Worm (Caenorhabditis elegans): Measurements from ENCODE around the gene rab-35.

rab-35 gene

DNA sequence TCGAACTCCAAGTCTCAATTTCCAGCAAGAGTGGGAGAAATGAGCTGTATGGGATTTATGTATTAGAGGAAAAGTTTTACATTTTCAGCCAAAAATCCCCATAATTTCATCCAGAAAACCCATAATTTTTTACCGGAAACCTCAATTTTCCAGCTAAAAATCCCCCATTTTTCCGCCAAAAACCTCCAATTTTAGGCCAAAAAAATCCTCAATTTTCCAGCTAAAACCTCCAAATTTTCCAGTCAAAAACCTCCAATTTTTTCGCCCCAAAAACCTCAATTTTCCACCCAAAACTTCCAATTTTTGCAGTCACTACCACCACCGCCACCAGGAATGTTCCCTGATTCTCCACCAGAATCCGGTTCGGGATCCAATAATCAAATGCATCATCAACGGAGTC lies 30.1 kb upstream of the rab-35 start:
- TF ChIP-seq unc-62 (GFP tag; optimal IDR thresholded peaks at IDR 0.05 in 1 of 2), result peak in 1 of 2 experiments; percentile 95
- no peak for TF ChIP-seq unc-62 (tag; optimal IDR thresholded peaks at IDR 0.05)
- TF ChIP-seq egl-27 (tag; optimal IDR thresholded peaks at IDR 0.05), result no peak

DNA sequence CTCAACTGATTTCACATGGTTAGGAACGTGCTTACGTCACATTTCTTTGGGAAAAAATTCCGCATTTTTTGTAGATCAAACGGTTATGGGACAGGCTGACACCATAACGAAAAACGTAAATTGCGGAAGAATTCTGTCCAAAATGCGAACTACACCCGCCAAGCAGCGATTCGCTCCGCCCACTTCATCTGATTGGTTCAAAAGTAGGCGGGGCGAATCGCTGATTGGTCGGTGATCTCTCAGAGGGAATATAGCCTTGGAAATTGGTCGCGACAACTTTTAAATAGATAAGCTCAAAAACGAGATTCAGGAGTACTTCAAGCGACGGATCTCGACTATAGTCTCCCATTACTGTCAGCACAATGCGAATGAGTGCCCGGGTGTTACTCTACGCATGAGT lies 26.3 kb upstream of the rab-35 start:
- TF ChIP-seq Y75B8A.6 (GFP tag; IDR thresholded peaks at IDR 0.05) (no peak), mxl-3 (GFP tag; optimal IDR thresholded peaks at IDR 0.05) (no peak), mxl-2 (GFP tag; conservative IDR thresholded peaks at IDR 0.05) (no peak), ceh-82 (tag; optimal IDR thresholded peaks at IDR 0.05) (no peak), unc-62 (GFP tag; optimal IDR thresholded peaks at IDR 0.05 in 1 of 2) (no peak), unc-62 (tag; optimal IDR thresholded peaks at IDR 0.05) (no peak), dmd-6 (GFP tag; IDR thresholded peaks at IDR 0.05) (no peak), unc-130 (GFP tag; optimal IDR thresholded peaks at IDR 0.05) (no peak), pqm-1 (tag; optimal IDR thresholded peaks at IDR 0.05) (no peak), rbr-2 (tag; optimal IDR thresholded peaks at IDR 0.05) (no peak), attf-4 (tag; optimal IDR thresholded peaks at IDR 0.05) (no peak), nhr-77 (tag; optimal IDR thresholded peaks at IDR 0.05) (no peak), lin-1 (GFP tag; IDR thresholded peaks at IDR 0.05) (no peak), nhr-48 (tag; optimal IDR thresholded peaks at IDR 0.05) (no peak)

DNA sequence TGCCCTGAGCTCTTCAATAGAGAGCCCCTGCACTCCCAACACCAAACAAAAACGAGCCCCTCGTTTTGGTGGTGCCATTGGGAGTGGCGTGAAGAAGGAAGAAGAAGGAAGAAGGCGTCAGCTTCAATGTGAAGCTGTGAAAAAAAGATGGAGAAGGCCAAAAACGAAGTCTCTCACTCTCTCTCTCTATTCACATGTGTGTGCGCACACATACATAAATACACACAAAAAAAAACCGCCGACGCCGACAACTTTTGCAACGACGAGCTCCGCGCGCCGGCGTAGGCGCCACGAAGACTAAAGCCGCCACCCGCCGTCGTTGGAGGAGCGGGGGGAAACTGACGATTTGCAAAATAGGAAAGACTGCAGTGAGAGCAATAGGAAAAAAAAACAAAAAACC lies 24.7 kb upstream of the rab-35 start:
- TF ChIP-seq lsy-2 (tag; optimal IDR thresholded peaks at IDR 0.05), result peak in 1 of 2 experiments; percentile 43
- TF ChIP-seq attf-4 (tag; optimal IDR thresholded peaks at IDR 0.05), result no peak
- TF ChIP-seq duxl-1 (tag; optimal IDR thresholded peaks at IDR 0.05; ENCODE audit: poor library complexity), result no peak
- peak; percentile 45; the same call in 1 of the 2 replicates for TF ChIP-seq hmg-1.1 (GFP tag; IDR thresholded peaks at IDR 0.05)
- peak; percentile 28 for TF ChIP-seq rbr-2 (tag; optimal IDR thresholded peaks at IDR 0.05)
- no peak for TF ChIP-seq ZK337.2 (GFP tag; IDR thresholded peaks at IDR 0.05)
- peak; percentile 53 for TF ChIP-seq set-16 (GFP tag; IDR thresholded peaks at IDR 0.05)
- TF ChIP-seq ceh-20 (GFP tag; IDR thresholded peaks at IDR 0.05), result 0 out of 2 replicates have a peak, but pooled peaks have one; percentile 37
- TF ChIP-seq mxl-3 (GFP tag; optimal IDR thresholded peaks at IDR 0.05), result no peak
- peak; percentile 6 for TF ChIP-seq fkh-10 (GFP tag; optimal IDR thresholded peaks at IDR 0.05)
- peak in 1 of 2 experiments; percentile 22 for TF ChIP-seq mdl-1 (tag; optimal IDR thresholded peaks at IDR 0.05)

DNA sequence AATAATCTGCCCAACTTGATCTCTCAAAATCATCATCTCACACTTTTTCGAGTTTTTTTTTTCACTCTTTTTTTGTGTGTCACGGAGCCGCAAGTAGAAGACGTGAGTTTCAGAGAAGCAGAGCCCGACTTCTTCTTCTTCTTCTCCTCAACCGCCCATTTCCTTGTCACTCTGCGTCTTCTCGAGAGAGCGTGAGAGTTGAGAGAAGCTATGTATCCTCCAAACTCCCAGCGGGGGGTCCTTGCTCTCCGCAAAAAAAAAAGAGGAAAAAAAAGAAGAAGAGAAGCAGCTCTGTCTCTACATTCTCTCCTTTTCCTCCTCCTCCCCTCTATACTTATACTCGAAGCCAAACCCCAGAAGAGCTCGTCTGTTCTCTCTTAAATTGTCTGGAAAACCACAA lies 23.0 kb upstream of the rab-35 start:
- TF ChIP-seq ztf-11 (tag; optimal IDR thresholded peaks at IDR 0.05) (no peak), zip-11 (GFP tag; IDR thresholded peaks at IDR 0.05) (no peak), lir-3 (tag; optimal IDR thresholded peaks at IDR 0.05) (no peak), mep-1 (tag; optimal IDR thresholded peaks at IDR 0.05) (peak; percentile 53), hif-1 (tag; optimal IDR thresholded peaks at IDR 0.05) (peak in 1 of 2 experiments; percentile 11), hmg-1.1 (GFP tag; IDR thresholded peaks at IDR 0.05) (peak; percentile 30; the same call in 1 of the 2 replicates), dve-1 (tag; optimal IDR thresholded peaks at IDR 0.05; ENCODE audit: insufficient read depth) (no peak), tag-97 (GFP tag; IDR thresholded peaks at IDR 0.05) (no peak), aha-1 (tag) (peak; percentile 49), hlh-30 (tag; optimal IDR thresholded peaks at IDR 0.05; ENCODE audit: insufficient read depth) (peak; percentile 32), mes-2 (tag; optimal IDR thresholded peaks at IDR 0.05; ENCODE audit: poor library complexity, severe bottlenecking) (peak; percentile 15), nhr-237 (tag; optimal IDR thresholded peaks at IDR 0.05) (no peak), fkh-10 (GFP tag; optimal IDR thresholded peaks at IDR 0.05) (peak; percentile 53), daf-16 (GFP tag; optimal IDR thresholded peaks at IDR 0.05) (no peak), daf-16 (tag; optimal IDR thresholded peaks at IDR 0.05) (no peak), rbr-2 (tag; optimal IDR thresholded peaks at IDR 0.05) (peak; percentile 63), pha-4 (GFP tag; IDR thresholded peaks at IDR 0.05) (peak; percentile 16; the same call in 1 of the 2 replicates), pha-4 (tag; optimal IDR thresholded peaks at IDR 0.05) (no peak), set-16 (GFP tag; IDR thresholded peaks at IDR 0.05) (peak; percentile 65), F49E8.2 (tag; optimal IDR thresholded peaks at IDR 0.05; ENCODE audit: borderline replicate concordance) (no peak), lsy-2 (tag; optimal IDR thresholded peaks at IDR 0.05) (peak in 1 of 2 experiments; percentile 26)

All from whole organism, L4 larva.